Worm (Caenorhabditis elegans) whole organism, midembryonic: ENCODE data around the gene F41G3.20.

Source experiments
- T22C8.4 ChIP-seq: fragments of 200-800 bp; sonication (Bioruptor generic); IDR thresholded peaks from 2 replicates; pipeline ENCODE4 v1.3.6; 2022; ENCODE audit warnings: missing genetic modification characterization, missing compliant biosample characterization
- flt-1 ChIP-seq: fragments of 200-800 bp; sonication (Bioruptor generic); IDR thresholded peaks from 2 replicates; pipeline ENCODE4 v1.3.6; 2022; ENCODE audit warnings: missing genetic modification characterization, missing compliant biosample characterization
- klf-2 ChIP-seq: fragments of 200-800 bp; sonication (Bioruptor generic); conservative IDR thresholded peaks from 2 replicates; pipeline ENCODE4 v1.3.6; 2022; ENCODE audit warnings: missing genetic modification reagents, missing genetic modification characterization, missing compliant biosample characterization
- ztf-23 ChIP-seq: fragments of 200-800 bp; sonication (Bioruptor generic); IDR thresholded peaks from 2 replicates; pipeline ENCODE4 v1.3.6; 2022; ENCODE audit warnings: missing genetic modification reagents, missing genetic modification characterization, missing compliant biosample characterization

DNA sequence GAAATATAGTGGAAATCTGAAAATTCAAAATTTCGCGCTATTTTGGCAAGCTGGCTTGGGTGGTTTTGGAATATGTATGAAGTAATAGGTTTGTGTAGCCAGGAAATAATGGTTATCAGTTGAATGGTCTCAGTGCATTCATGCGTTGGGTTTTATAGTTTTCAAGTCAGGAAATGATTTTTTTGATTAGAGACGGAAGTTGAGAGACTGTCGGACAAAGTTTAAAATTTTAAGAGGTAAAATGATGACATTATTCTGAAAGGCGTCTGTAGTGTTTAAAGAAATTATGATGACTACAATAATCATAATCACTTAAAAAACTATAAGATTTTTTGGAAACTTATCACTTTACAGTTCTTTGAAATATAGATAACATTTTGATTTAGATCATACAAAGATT lies 49.3 kb downstream of the F41G3.20 start, which contains the start of gene C18H9.6:
- no peak for TF ChIP-seq klf-2
- TF ChIP-seq ztf-23: no peak
- TF ChIP-seq flt-1: no peak
- no peak for TF ChIP-seq T22C8.4
